Worm (Caenorhabditis elegans) whole organism, L3 larva: ENCODE data around the gene C18D4.4.

Source experiments
- ZK546.5 ChIP-seq: sonication (generic microtip); optimal IDR thresholded peaks from 2 replicates; lab custom pipeline; 2017; ENCODE audit warnings: missing biosample characterization, missing genetic modification characterization
- ama-1 ChIP-seq: fragments of 150-350 bp; optimal IDR thresholded peaks from 2 replicates; lab custom pipeline; 2018
- ceh-82 ChIP-seq: fragments of 150-350 bp; optimal IDR thresholded peaks from 2 replicates; lab custom pipeline; 2014; ENCODE audit warnings: missing biosample characterization, missing genetic modification characterization
- nhr-28 ChIP-seq: fragments of 150-350 bp; optimal IDR thresholded peaks from 2 replicates; lab custom pipeline; 2014; ENCODE audit warnings: missing biosample characterization, missing genetic modification characterization
- pqm-1 ChIP-seq: fragments of 150-350 bp; optimal IDR thresholded peaks from 2 replicates; lab custom pipeline; 2017; ENCODE audit warnings: missing biosample characterization, missing genetic modification characterization, inconsistent platforms
- snpc-4 ChIP-seq: fragments of 150-350 bp; optimal IDR thresholded peaks from 2 replicates; lab custom pipeline; 2014; ENCODE audit warnings: missing biosample characterization, missing genetic modification characterization
- unc-39 ChIP-seq: sonication (generic microtip); optimal IDR thresholded peaks from 4 replicates; lab custom pipeline; 2017; ENCODE audit warnings: missing biosample characterization, missing genetic modification characterization

- TF ChIP-seq ceh-82 = no peak
- no peak for TF ChIP-seq unc-39 (tag; lab: Kevin White, UChicago)
- TF ChIP-seq ama-1 = no peak
- no peak for TF ChIP-seq nhr-28 (tag; lab: Kevin White, UChicago)
- no peak for TF ChIP-seq pqm-1 (tag; lab: Kevin White, UChicago)
- TF ChIP-seq ZK546.5 = no peak
- TF ChIP-seq snpc-4 (tag; lab: Kevin White, UChicago) = no peak
These were observed 18.5 kb downstream of the C18D4.4 start for ce11 chrV:17512763-17513162.
